Worm (Caenorhabditis elegans) whole organism, late embryonic: ENCODE measurements around the gene F45G2.7.
A peak's percentile ranks its signal among the peaks of the same experiment; 100 is the strongest.

Experiments
- C08G9.2 ChIP-seq: sonication (generic microtip); optimal IDR thresholded peaks from 2 replicates; lab custom pipeline; 2016; ENCODE audit warnings: mild to moderate bottlenecking, missing genetic modification characterization, moderate library complexity, missing compliant biosample characterization
- C38D4.7 ChIP-seq: fragments of 200-800 bp; sonication (Bioruptor generic); optimal IDR thresholded peaks from 2 replicates; lab custom pipeline; 2018; ENCODE audit warnings: mild to moderate bottlenecking, missing genetic modification characterization, moderate library complexity, missing compliant biosample characterization
- F13H6.1 ChIP-seq: sonication (generic microtip); optimal IDR thresholded peaks from 2 replicates; lab custom pipeline; 2016; ENCODE audit warnings: missing genetic modification characterization, missing compliant biosample characterization
- K02D7.2 ChIP-seq: sonication (generic microtip); optimal IDR thresholded peaks from 2 replicates; lab custom pipeline; 2017; ENCODE audit warnings: mild to moderate bottlenecking, missing genetic modification characterization, missing compliant biosample characterization
- T23F11.4 ChIP-seq: fragments of 200-800 bp; sonication (Bioruptor generic); optimal IDR thresholded peaks from 2 replicates; lab custom pipeline; 2018; ENCODE audit warnings: mild to moderate bottlenecking, missing genetic modification characterization, missing compliant biosample characterization
- ahr-1 ChIP-seq: sonication (generic microtip); optimal IDR thresholded peaks from 2 replicates; lab custom pipeline; 2016; ENCODE audit warnings: missing genetic modification characterization, missing compliant biosample characterization
- ama-1 ChIP-seq: fragments of 150-350 bp; optimal IDR thresholded peaks from 2 replicates; lab custom pipeline; 2014
- ceh-14 ChIP-seq: sonication (generic microtip); optimal IDR thresholded peaks from 2 replicates; lab custom pipeline; 2016; ENCODE audit warnings: missing genotype, missing genetic modification characterization, missing compliant biosample characterization
- ceh-19 ChIP-seq: fragments of 200-800 bp; sonication (Bioruptor generic); optimal IDR thresholded peaks from 2 replicates; lab custom pipeline; 2018; ENCODE audit warnings: mild to moderate bottlenecking, missing genetic modification characterization, missing compliant biosample characterization
- ceh-2 ChIP-seq: sonication (generic microtip); optimal IDR thresholded peaks from 2 replicates; lab custom pipeline; 2016; ENCODE audit warnings: missing genotype, missing genetic modification characterization, missing compliant biosample characterization
- ceh-24 ChIP-seq: sonication (generic microtip); optimal IDR thresholded peaks from 2 replicates; lab custom pipeline; 2016; ENCODE audit warnings: mild to moderate bottlenecking, missing genetic modification characterization, missing compliant biosample characterization
- ceh-31 ChIP-seq: sonication (generic microtip); optimal IDR thresholded peaks from 2 replicates; lab custom pipeline; 2016; ENCODE audit warnings: missing genetic modification characterization, missing compliant biosample characterization
- ceh-34 ChIP-seq: sonication (generic microtip); optimal IDR thresholded peaks from 2 replicates; lab custom pipeline; 2016; ENCODE audit warnings: mild to moderate bottlenecking, missing genetic modification characterization, missing compliant biosample characterization
- ceh-45 ChIP-seq: fragments of 200-800 bp; sonication (Bioruptor generic); IDR thresholded peaks from 2 replicates; pipeline ENCODE4 v1.3.6; 2022; ENCODE audit warnings: missing genetic modification reagents, missing genetic modification characterization, missing compliant biosample characterization
- ceh-6 ChIP-seq: fragments of 200-800 bp; sonication (Bioruptor generic); optimal IDR thresholded peaks from 2 replicates; lab custom pipeline; 2018; ENCODE audit warnings: mild to moderate bottlenecking, missing genetic modification characterization, missing compliant biosample characterization
- che-1 ChIP-seq: sonication (generic microtip); optimal IDR thresholded peaks from 2 replicates; lab custom pipeline; 2016; ENCODE audit warnings: mild to moderate bottlenecking, missing genetic modification characterization, missing compliant biosample characterization
- elt-4 ChIP-seq: sonication (generic microtip); optimal IDR thresholded peaks from 2 replicates; lab custom pipeline; 2016; ENCODE audit warnings: missing genetic modification characterization, missing compliant biosample characterization
- ets-4 ChIP-seq: sonication (generic microtip); optimal IDR thresholded peaks from 2 replicates; lab custom pipeline; 2016; ENCODE audit warnings: missing genetic modification characterization, missing compliant biosample characterization
- eyg-1 ChIP-seq: sonication (generic microtip); optimal IDR thresholded peaks from 2 replicates; lab custom pipeline; 2016; ENCODE audit warnings: missing genotype, missing genetic modification characterization, missing compliant biosample characterization
- fax-1 ChIP-seq: sonication (generic microtip); optimal IDR thresholded peaks from 2 replicates; lab custom pipeline; 2016; ENCODE audit warnings: missing genotype, missing genetic modification characterization, missing compliant biosample characterization
- fkh-10 ChIP-seq: fragments of 150-350 bp; optimal IDR thresholded peaks from 2 replicates; lab custom pipeline; 2014; ENCODE audit warnings: missing biosample characterization, missing genetic modification reagents, missing genetic modification characterization
- gmeb-2 ChIP-seq: sonication (generic microtip); optimal IDR thresholded peaks from 2 replicates; lab custom pipeline; 2016; ENCODE audit warnings: missing genetic modification characterization, inconsistent platforms, missing compliant biosample characterization
- hlh-13 ChIP-seq: fragments of 200-800 bp; sonication (Bioruptor generic); optimal IDR thresholded peaks from 2 replicates; lab custom pipeline; 2018; ENCODE audit warnings: mild to moderate bottlenecking, missing genetic modification characterization, missing compliant biosample characterization
- hlh-30 ChIP-seq: sonication (generic microtip); optimal IDR thresholded peaks from 2 replicates; lab custom pipeline; 2017; ENCODE audit warnings: antibody characterized with exemption, missing genetic modification characterization, missing compliant biosample characterization; ENCODE audit not compliant: insufficient read depth
- hlh-6 ChIP-seq: sonication (generic microtip); optimal IDR thresholded peaks from 2 replicates; lab custom pipeline; 2016; ENCODE audit warnings: missing genotype, missing genetic modification characterization, missing compliant biosample characterization
- hlh-8 ChIP-seq: sonication (generic microtip); optimal IDR thresholded peaks from 2 replicates; lab custom pipeline; 2016; ENCODE audit warnings: missing genotype, missing genetic modification characterization, missing compliant biosample characterization
- lin-11 ChIP-seq: fragments of 200-800 bp; sonication (Bioruptor generic); optimal IDR thresholded peaks from 2 replicates; lab custom pipeline; 2018; ENCODE audit warnings: mild to moderate bottlenecking, missing genetic modification characterization, missing compliant biosample characterization
- madf-2 ChIP-seq: sonication (generic microtip); optimal IDR thresholded peaks from 2 replicates; lab custom pipeline; 2017; ENCODE audit warnings: missing genetic modification characterization, missing compliant biosample characterization
- mec-3 ChIP-seq: sonication (generic microtip); optimal IDR thresholded peaks from 2 replicates; lab custom pipeline; 2016; ENCODE audit warnings: borderline replicate concordance, missing genetic modification characterization, missing compliant biosample characterization
- nfya-1 ChIP-seq: sonication (generic microtip); optimal IDR thresholded peaks from 2 replicates; lab custom pipeline; 2017; ENCODE audit warnings: missing genetic modification characterization, mild to moderate bottlenecking, missing compliant biosample characterization, antibody characterized with exemption, moderate library complexity
- nhr-11 ChIP-seq: fragments of 150-350 bp; optimal IDR thresholded peaks from 2 replicates; lab custom pipeline; 2014; ENCODE audit warnings: missing biosample characterization, missing genetic modification characterization
- pat-9 ChIP-seq: fragments of 200-800 bp; sonication (Bioruptor generic); optimal IDR thresholded peaks from 2 replicates; lab custom pipeline; 2018; ENCODE audit warnings: mild to moderate bottlenecking, missing genetic modification characterization, moderate library complexity, missing compliant biosample characterization
- sox-4 ChIP-seq: sonication (generic microtip); optimal IDR thresholded peaks from 2 replicates; lab custom pipeline; 2017; ENCODE audit warnings: mild to moderate bottlenecking, missing genetic modification characterization, inconsistent platforms, missing compliant biosample characterization
- syd-9 ChIP-seq: sonication (generic microtip); optimal IDR thresholded peaks from 2 replicates; lab custom pipeline; 2016; ENCODE audit warnings: mild to moderate bottlenecking, missing genetic modification characterization, moderate library complexity, missing compliant biosample characterization
- tbx-2 ChIP-seq: sonication (generic microtip); optimal IDR thresholded peaks from 2 replicates; lab custom pipeline; 2016; ENCODE audit warnings: missing genetic modification characterization, missing compliant biosample characterization
- tbx-7 ChIP-seq: sonication (generic microtip); optimal IDR thresholded peaks from 2 replicates; lab custom pipeline; 2016; ENCODE audit warnings: missing genotype, missing genetic modification characterization, missing compliant biosample characterization
- ttx-3 ChIP-seq: sonication (generic microtip); optimal IDR thresholded peaks from 2 replicates; lab custom pipeline; 2016; ENCODE audit warnings: missing genetic modification reagents, missing genetic modification characterization, missing compliant biosample characterization
- unc-42 ChIP-seq: sonication (generic microtip); optimal IDR thresholded peaks from 2 replicates; lab custom pipeline; 2016; ENCODE audit warnings: missing genotype, missing genetic modification characterization, missing compliant biosample characterization
- unc-55 ChIP-seq: sonication (generic microtip); optimal IDR thresholded peaks from 2 replicates; lab custom pipeline; 2017; ENCODE audit warnings: missing biosample characterization, missing genetic modification reagents, missing genetic modification characterization
- unc-86 ChIP-seq: sonication (generic microtip); optimal IDR thresholded peaks from 2 replicates; lab custom pipeline; 2016; ENCODE audit warnings: missing genetic modification characterization, missing compliant biosample characterization
- ztf-16 ChIP-seq: sonication (generic microtip); optimal IDR thresholded peaks from 2 replicates; lab custom pipeline; 2017; ENCODE audit warnings: missing genetic modification characterization, missing compliant biosample characterization

F45G2.7 gene

ce11 chrIII:13452824-13453223 lies 18.5 kb upstream of the F45G2.7 start:
- TF ChIP-seq hlh-30 (no peak), T23F11.4 (GFP tag; lab: Kevin White, UChicago) (no peak), K02D7.2 (tag; lab: Kevin White, UChicago) (no peak), pat-9 (tag; lab: Kevin White, UChicago) (no peak), hlh-8 (tag; lab: Kevin White, UChicago) (no peak), eyg-1 (no peak), ceh-19 (GFP tag; lab: Kevin White, UChicago) (no peak), che-1 (tag; lab: Kevin White, UChicago) (no peak), ceh-2 (tag; lab: Kevin White, UChicago) (no peak), fkh-10 (GFP tag; lab: Kevin White, UChicago) (no peak), ceh-45 (no peak), ceh-24 (tag; lab: Kevin White, UChicago) (no peak), mec-3 (tag; lab: Kevin White, UChicago) (no peak), tbx-2 (no peak), ztf-16 (no peak), elt-4 (tag; lab: Kevin White, UChicago) (no peak)

ce11 chrIII:13439415-13439814 lies 5.1 kb upstream of the F45G2.7 start, which contains the start of gene ciao-2B:
TSS of gene ciao-2B (minus strand) at chrIII:13439544.
- TF ChIP-seq ttx-3 (no peak), ets-4 (tag; lab: Kevin White, UChicago) (peak; percentile 62), mec-3 (tag; lab: Kevin White, UChicago) (no peak), nhr-11 (tag; lab: Kevin White, UChicago) (no peak), unc-86 (no peak), ahr-1 (tag; lab: Kevin White, UChicago) (no peak), C08G9.2 (tag; lab: Kevin White, UChicago) (peak; percentile 70), ceh-31 (peak; percentile 66), hlh-8 (tag; lab: Kevin White, UChicago) (peak; percentile 28), ceh-2 (tag; lab: Kevin White, UChicago) (peak; percentile 25), nfya-1 (tag; lab: Kevin White, UChicago) (no peak), sox-4 (tag; lab: Kevin White, UChicago) (no peak), tbx-7 (peak; percentile 5), elt-4 (tag; lab: Kevin White, UChicago) (no peak), madf-2 (tag; lab: Kevin White, UChicago) (no peak), ceh-14 (tag; lab: Kevin White, UChicago) (no peak), pat-9 (tag; lab: Kevin White, UChicago) (no peak), lin-11 (tag; lab: Kevin White, UChicago) (no peak), fax-1 (tag; lab: Kevin White, UChicago) (no peak), ama-1 (no peak), hlh-30 (no peak), gmeb-2 (no peak), syd-9 (tag; lab: Kevin White, UChicago) (no peak)

- TF ChIP-seq ceh-24 (tag; lab: Kevin White, UChicago) (no peak), ceh-34 (tag; lab: Kevin White, UChicago) (no peak), ceh-19 (GFP tag; lab: Kevin White, UChicago) (no peak), unc-55 (GFP tag; lab: Kevin White, UChicago) (no peak), tbx-7 (no peak), tbx-2 (no peak), hlh-13 (GFP tag; lab: Kevin White, UChicago) (no peak), fkh-10 (GFP tag; lab: Kevin White, UChicago) (no peak), C08G9.2 (tag; lab: Kevin White, UChicago) (no peak), F13H6.1 (no peak), hlh-6 (tag; lab: Kevin White, UChicago) (no peak), C38D4.7 (GFP tag; lab: Kevin White, UChicago) (no peak), lin-11 (tag; lab: Kevin White, UChicago) (no peak), elt-4 (tag; lab: Kevin White, UChicago) (no peak), ceh-6 (GFP tag; lab: Kevin White, UChicago) (no peak), unc-42 (no peak), ztf-16 (no peak)
Observed at ce11 chrIII:13436843-13437242, 2.5 kb upstream of the F45G2.7 start, which contains the start of gene F45G2.9. TSS of gene F45G2.9 (minus strand) at chrIII:13436943.
